Worm (Caenorhabditis elegans): ENCODE data around the gene algn-14.

algn-14 gene

ce11 chrIV:3812812-3813211, 9.6 kb upstream of the algn-14 start:
- TF ChIP-seq zfh-2 (GFP tag; conservative IDR thresholded peaks at IDR 0.05) (peak; percentile 77), lsl-1 (GFP tag; optimal IDR thresholded peaks at IDR 0.05) (no peak), egrh-3 (GFP tag; IDR thresholded peaks at IDR 0.05) (peak; percentile 44; the same call in 1 of the 2 replicates)

DNA sequence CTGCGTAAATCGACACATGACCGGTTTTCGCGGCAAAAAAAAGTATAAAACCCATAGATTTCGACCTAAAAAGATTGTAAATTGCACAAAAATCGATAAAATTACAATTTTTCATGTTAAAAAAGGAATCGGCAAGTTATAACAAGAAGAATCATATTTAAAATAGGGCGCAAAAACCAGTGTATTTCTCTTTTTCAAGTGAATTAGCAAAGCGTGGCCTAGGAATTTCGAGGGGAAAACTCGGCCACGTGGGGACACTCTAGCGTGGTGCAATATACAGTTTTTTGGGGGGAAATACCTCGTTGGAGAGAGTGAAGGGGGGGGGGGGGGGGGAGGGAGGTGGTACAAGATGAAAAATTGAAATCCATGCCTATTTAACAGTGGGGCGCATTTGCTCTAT, 4.3 kb upstream of the algn-14 start:
- TF ChIP-seq sptf-2 (GFP tag; optimal IDR thresholded peaks at IDR 0.05) (no peak), cebp-1 (GFP tag; IDR thresholded peaks at IDR 0.05) (no peak), cebp-1 (tag; optimal IDR thresholded peaks at IDR 0.05) (peak; percentile 14), nfyb-1 (GFP tag; IDR thresholded peaks at IDR 0.05) (no peak), tlf-1 (GFP tag; optimal IDR thresholded peaks at IDR 0.05) (no peak), dox-1 (GFP tag; IDR thresholded peaks at IDR 0.05) (peak; percentile 33; the same call in 1 of the 2 replicates), C06A6.2 (GFP tag; conservative IDR thresholded peaks at IDR 0.05) (no peak), zfh-2 (GFP tag; conservative IDR thresholded peaks at IDR 0.05) (0 out of 2 replicates have a peak, but pooled peaks have one; percentile 37), K12H6.12 (tag; optimal IDR thresholded peaks at IDR 0.05) (no peak), madf-3 (GFP tag; IDR thresholded peaks at IDR 0.05) (no peak)

ce11 chrIV:3807092-3807491, 3.9 kb upstream of the algn-14 start, which contains the start of gene M02B7.7:
M02B7.7 (minus strand) TSS chrIV:3807192.
- TF ChIP-seq nhr-27 (tag; optimal IDR thresholded peaks at IDR 0.05) (no peak), cebp-2 (GFP tag; IDR thresholded peaks at IDR 0.05) (no peak), pha-4 (tag; optimal IDR thresholded peaks at IDR 0.05) (no peak)

DNA sequence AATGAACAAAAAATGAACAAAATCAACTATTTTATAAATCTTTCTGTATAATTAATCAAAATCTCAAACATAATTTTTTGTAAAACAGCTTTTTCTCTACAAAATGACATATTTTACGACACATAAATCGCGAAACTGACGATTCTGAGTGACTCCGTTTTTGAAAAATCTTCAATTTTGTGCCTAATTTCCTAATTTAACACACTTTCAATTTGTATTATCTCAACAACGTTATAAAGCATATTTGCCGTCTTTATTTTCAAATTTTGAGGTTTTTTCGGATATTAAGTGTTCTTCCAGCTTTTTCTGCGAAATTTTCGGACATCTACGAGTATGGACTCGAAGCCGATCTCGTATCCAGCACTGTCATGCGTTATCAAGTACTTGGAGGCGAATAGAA, 2.0 kb upstream of the algn-14 start, which contains the start of gene fbxc-47:
fbxc-47 (plus strand) TSS at position 301 of the 400 bp plus-strand sequence.
- TF ChIP-seq egl-44 (GFP tag; IDR thresholded peaks at IDR 0.05) (no peak), K12H6.12 (tag; optimal IDR thresholded peaks at IDR 0.05) (no peak), aptf-2 (GFP tag; conservative IDR thresholded peaks at IDR 0.05) (no peak), die-1 (tag; optimal IDR thresholded peaks at IDR 0.05) (no peak), sea-2 (GFP tag; IDR thresholded peaks at IDR 0.05) (no peak), ZK185.1 (tag; optimal IDR thresholded peaks at IDR 0.05; ENCODE audit: poor library complexity, severe bottlenecking) (no peak), rec-8 (tag; optimal IDR thresholded peaks at IDR 0.05) (no peak), zfh-2 (GFP tag; conservative IDR thresholded peaks at IDR 0.05) (no peak), ceh-79 (tag; optimal IDR thresholded peaks at IDR 0.05) (no peak), akir-1 (GFP tag; optimal IDR thresholded peaks at IDR 0.05) (no peak), egrh-3 (GFP tag; IDR thresholded peaks at IDR 0.05) (no peak), nfya-2 (GFP tag; IDR thresholded peaks at IDR 0.05) (no peak), B0035.1 (tag; optimal IDR thresholded peaks at IDR 0.05) (no peak), ceh-40 (GFP tag; IDR thresholded peaks at IDR 0.05) (no peak), chd-7 (tag; optimal IDR thresholded peaks at IDR 0.05) (no peak), F22D6.2 (tag; optimal IDR thresholded peaks at IDR 0.05) (no peak)

DNA sequence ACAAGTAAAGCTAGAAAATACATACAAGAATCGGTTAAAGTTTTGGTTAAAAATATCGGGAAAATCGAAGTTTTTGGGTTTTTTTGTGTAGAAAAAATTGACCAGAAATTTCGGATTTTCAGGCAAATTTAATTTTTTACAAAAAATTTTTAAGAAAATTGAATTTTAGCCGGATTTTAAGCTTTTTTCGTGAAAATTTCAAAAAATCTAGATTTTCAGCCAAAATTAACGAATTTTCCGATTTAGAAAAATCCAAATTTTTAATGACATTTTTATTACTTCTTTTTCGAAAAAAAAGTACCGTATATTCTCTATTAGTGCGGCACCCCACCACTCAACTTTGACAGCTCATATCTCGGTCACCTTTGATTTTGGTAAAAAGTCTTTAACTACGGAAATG, 2.3 kb downstream of the algn-14 start, which contains the start of gene osm-3:
osm-3 (minus strand) TSS at position 101 of the 400 bp plus-strand sequence.
- TF ChIP-seq rcor-1 (GFP tag; IDR thresholded peaks at IDR 0.05) (no peak), madf-8 (GFP tag; conservative IDR thresholded peaks at IDR 0.05) (no peak), ekl-4 (GFP tag; IDR thresholded peaks at IDR 0.05) (no peak), let-607 (tag; optimal IDR thresholded peaks at IDR 0.05) (no peak), mcd-1 (GFP tag; IDR thresholded peaks at IDR 0.05) (no peak), F55B11.4 (tag; optimal IDR thresholded peaks at IDR 0.05; ENCODE audit: borderline replicate concordance, insufficient read depth) (no peak), B0336.3 (GFP tag; IDR thresholded peaks at IDR 0.05) (no peak), lsl-1 (GFP tag; optimal IDR thresholded peaks at IDR 0.05) (no peak), nhr-27 (tag; optimal IDR thresholded peaks at IDR 0.05) (no peak), atf-7 (tag; optimal IDR thresholded peaks at IDR 0.05) (no peak), lin-54 (GFP tag; optimal IDR thresholded peaks at IDR 0.05) (no peak), Y56A3A.18 (GFP tag; IDR thresholded peaks at IDR 0.05) (no peak), sptf-2 (GFP tag; optimal IDR thresholded peaks at IDR 0.05) (no peak), lin-26 (GFP tag; IDR thresholded peaks at IDR 0.05) (no peak)
